Worm (Caenorhabditis elegans) whole organism, mixed stage, embryonic: ENCODE results near the gene ceh-87.

Experiments used
- drap-1 ChIP-seq: fragments of 200-800 bp; sonication (Bioruptor generic); optimal IDR thresholded peaks from 3 replicates; lab custom pipeline; 2018; ENCODE audit warnings: mild to moderate bottlenecking, missing genetic modification characterization, missing compliant biosample characterization
- lin-13 ChIP-seq: fragments of 150-350 bp; optimal IDR thresholded peaks from 2 replicates; lab custom pipeline; 2014; ENCODE audit warnings: missing biosample characterization, missing genetic modification characterization
- mab-5 ChIP-seq: fragments of 150-350 bp; optimal IDR thresholded peaks from 2 replicates; lab custom pipeline; 2014; ENCODE audit warnings: missing biosample characterization, missing genetic modification characterization
- nhr-12 ChIP-seq: fragments of 150-350 bp; optimal IDR thresholded peaks from 2 replicates; lab custom pipeline; 2014; ENCODE audit warnings: missing biosample characterization, missing genetic modification characterization
- nhr-237 ChIP-seq: fragments of 150-350 bp; optimal IDR thresholded peaks from 2 replicates; lab custom pipeline; 2014; ENCODE audit warnings: missing biosample characterization, missing genetic modification characterization
- pha-4 ChIP-seq: fragments of 150-350 bp; optimal IDR thresholded peaks from 2 replicates; lab custom pipeline; 2018; ENCODE audit warnings: missing biosample characterization, missing genetic modification reagents, missing genetic modification characterization
- snpc-4 ChIP-seq: fragments of 150-350 bp; optimal IDR thresholded peaks from 2 replicates; lab custom pipeline; 2014; ENCODE audit warnings: missing biosample characterization, missing genetic modification characterization
- unc-62 ChIP-seq: fragments of 150-350 bp; optimal IDR thresholded peaks from 2 replicates; lab custom pipeline; 2014; ENCODE audit warnings: missing biosample characterization, missing genetic modification reagents, missing genetic modification characterization

ce11 chrII:2644498-2644897 lies 39.6 kb downstream of the ceh-87 start, which contains the start of gene F22E5.11:
- TF ChIP-seq nhr-12 (no peak), pha-4 (tag; lab: Kevin White, UChicago) (no peak), snpc-4 (no peak), mab-5 (tag; lab: Kevin White, UChicago) (no peak), nhr-237 (tag; lab: Kevin White, UChicago) (no peak), lin-13 (tag; lab: Kevin White, UChicago) (no peak), unc-62 (GFP tag; lab: Kevin White, UChicago) (no peak), drap-1 (GFP tag; lab: Kevin White, UChicago) (no peak)
